Worm (Caenorhabditis elegans) whole organism, midembryonic: ENCODE results near the gene Y52E8A.1.

ENCODE experiments used
- cog-1 ChIP-seq: sonication (generic microtip); optimal IDR thresholded peaks from 2 replicates; lab custom pipeline; 2016; ENCODE audit warnings: missing genetic modification characterization, missing compliant biosample characterization
- flt-1 ChIP-seq: fragments of 200-800 bp; sonication (Bioruptor generic); IDR thresholded peaks from 2 replicates; pipeline ENCODE4 v1.3.6; 2022; ENCODE audit warnings: missing genetic modification characterization, missing compliant biosample characterization

DNA sequence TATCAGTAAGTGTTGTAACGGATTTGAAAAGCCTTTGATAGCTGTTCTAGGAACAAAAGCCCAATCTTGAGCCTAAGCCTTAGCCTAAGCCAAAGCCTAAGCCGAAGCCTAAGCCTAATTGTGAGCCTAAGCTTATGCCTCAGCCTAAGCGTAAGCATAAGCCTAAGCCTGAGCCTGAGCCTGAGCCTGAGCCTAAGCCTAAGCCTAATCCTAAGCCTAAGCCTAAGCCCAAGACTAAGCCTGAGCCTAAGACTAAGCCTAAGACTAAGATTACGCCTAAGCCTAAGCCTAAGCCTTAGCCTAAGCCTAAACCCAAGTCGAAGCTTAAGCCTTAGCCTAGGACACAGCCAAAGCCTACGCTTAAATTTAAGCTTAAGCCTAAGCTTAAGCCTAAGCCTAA lies 44.2 kb upstream of the Y52E8A.1 start:
- TF ChIP-seq flt-1 (no peak), cog-1 (tag; lab: Kevin White, UChicago) (no peak)
